Fruit fly (Drosophila melanogaster): ENCODE measurements around the gene EAChm.

DNA sequence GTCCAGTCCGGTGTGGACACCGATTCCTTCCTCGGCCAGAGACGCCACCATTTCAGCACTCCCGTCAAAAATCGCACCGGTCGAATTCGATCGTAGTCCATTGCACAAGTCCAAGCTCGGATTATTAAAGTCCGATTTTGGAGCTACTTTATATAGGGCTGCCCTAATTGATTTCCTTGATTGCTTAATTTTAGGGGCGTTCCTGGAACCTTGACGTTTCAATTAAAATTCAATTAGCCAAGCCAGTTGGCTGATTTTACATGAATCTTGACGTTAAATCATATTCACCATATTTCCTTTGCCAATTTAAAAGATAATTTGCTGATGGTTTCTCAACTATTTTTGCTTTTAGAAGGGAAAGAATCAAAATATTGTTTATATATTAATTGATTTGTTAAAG lies 23.8 kb downstream of the EAChm start, which contains the start of gene Or71a:
- no peak for TF ChIP-seq usp (GFP tag; optimal IDR thresholded peaks at IDR 0.05)
- no peak for TF ChIP-seq psq (optimal IDR thresholded peaks at IDR 0.05)
